Worm (Caenorhabditis elegans): ENCODE results near the gene zig-5.

The zig-5 gene

DNA sequence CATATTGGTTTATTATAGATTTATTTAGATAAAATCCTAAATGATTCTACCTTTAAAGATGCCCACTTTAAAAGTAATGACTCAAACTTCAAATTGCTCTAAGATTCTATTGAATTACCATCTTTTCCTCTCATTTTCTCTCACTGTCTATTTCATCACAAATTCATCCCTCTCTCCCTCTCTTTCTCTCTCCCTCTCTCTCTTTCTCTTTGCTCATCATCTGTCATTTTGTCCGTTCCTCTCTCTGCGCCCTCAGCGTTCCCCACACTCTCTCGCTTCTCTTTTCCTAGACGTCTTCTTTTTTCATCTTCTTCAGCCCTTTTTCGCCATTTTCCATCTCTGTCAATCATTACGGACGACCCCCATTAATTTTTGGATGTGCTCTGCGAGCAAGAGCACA is 48.2 kb downstream of the zig-5 start:
- no peak for TF ChIP-seq arid-1 (GFP tag; conservative IDR thresholded peaks at IDR 0.05)
- TF ChIP-seq nhr-102 (tag; optimal IDR thresholded peaks at IDR 0.05), result no peak
- TF ChIP-seq ztf-7 (tag; optimal IDR thresholded peaks at IDR 0.05), result no peak
- TF ChIP-seq unc-62 (GFP tag; optimal IDR thresholded peaks at IDR 0.05 in 1 of 2), result peak in 1 of 2 experiments; percentile 30
- TF ChIP-seq unc-62 (tag; optimal IDR thresholded peaks at IDR 0.05), result no peak
- no peak for TF ChIP-seq fos-1 (tag; optimal IDR thresholded peaks at IDR 0.05)
- no peak for TF ChIP-seq pha-4 (GFP tag; IDR thresholded peaks at IDR 0.05)
- no peak for TF ChIP-seq pha-4 (tag; optimal IDR thresholded peaks at IDR 0.05)
- peak in 1 of 2 experiments; percentile 1 for TF ChIP-seq mdl-1 (tag; optimal IDR thresholded peaks at IDR 0.05)
- no peak for TF ChIP-seq tra-1 (GFP tag; IDR thresholded peaks at IDR 0.05)
- 0 out of 2 replicates have a peak, but pooled peaks have one; percentile 43 for TF ChIP-seq egl-43 (GFP tag; IDR thresholded peaks at IDR 0.05)
- no peak for TF ChIP-seq daf-12 (tag; optimal IDR thresholded peaks at IDR 0.05)
- no peak for TF ChIP-seq dmd-8 (GFP tag; IDR thresholded peaks at IDR 0.05)
- TF ChIP-seq cey-2 (tag; optimal IDR thresholded peaks at IDR 0.05; ENCODE audit: borderline replicate concordance, insufficient read depth), result no peak
- TF ChIP-seq nhr-11 (tag; optimal IDR thresholded peaks at IDR 0.05), result no peak
- TF ChIP-seq madf-9 (GFP tag; conservative IDR thresholded peaks at IDR 0.05), result no peak
- peak; percentile 40 for TF ChIP-seq hlh-30 (tag; optimal IDR thresholded peaks at IDR 0.05; ENCODE audit: insufficient read depth)
- TF ChIP-seq mdt-29 (GFP tag; IDR thresholded peaks at IDR 0.05), result no peak
- TF ChIP-seq set-16 (GFP tag; IDR thresholded peaks at IDR 0.05), result peak; percentile 33; the same call in 1 of the 2 replicates
- TF ChIP-seq ces-1 (GFP tag; optimal IDR thresholded peaks at IDR 0.05), result no peak
- TF ChIP-seq F10B5.3 (tag; optimal IDR thresholded peaks at IDR 0.05), result no peak
- peak; percentile 13 for TF ChIP-seq rbr-2 (tag; optimal IDR thresholded peaks at IDR 0.05)
- TF ChIP-seq skn-1 (tag; optimal IDR thresholded peaks at IDR 0.05), result no peak
- no peak for TF ChIP-seq F49E8.2 (tag; optimal IDR thresholded peaks at IDR 0.05; ENCODE audit: borderline replicate concordance)
- peak in 1 of 2 experiments; percentile 48 for TF ChIP-seq lsy-2 (tag; optimal IDR thresholded peaks at IDR 0.05)
- no peak for TF ChIP-seq daf-19 (GFP tag; conservative IDR thresholded peaks at IDR 0.05)
- peak; percentile 42 for TF ChIP-seq hmg-1.1 (GFP tag; IDR thresholded peaks at IDR 0.05)
- peak; percentile 32 for TF ChIP-seq lin-38 (GFP tag; IDR thresholded peaks at IDR 0.05)
- peak; percentile 100 for TF ChIP-seq aha-1 (tag)
- no peak for TF ChIP-seq fkh-10 (GFP tag; optimal IDR thresholded peaks at IDR 0.05)
- TF ChIP-seq mxl-2 (GFP tag; conservative IDR thresholded peaks at IDR 0.05), result no peak
- TF ChIP-seq ZK337.2 (GFP tag; IDR thresholded peaks at IDR 0.05), result no peak
- TF ChIP-seq Y48G9A.11 (GFP tag; IDR thresholded peaks at IDR 0.05), result no peak
- no peak for TF ChIP-seq nhr-25 (tag; optimal IDR thresholded peaks at IDR 0.05; ENCODE audit: borderline replicate concordance, insufficient read depth)
- TF ChIP-seq dpl-1 (GFP tag; optimal IDR thresholded peaks at IDR 0.05), result peak; percentile 18
- no peak for TF ChIP-seq hif-1 (tag; optimal IDR thresholded peaks at IDR 0.05)
- no peak for TF ChIP-seq snpc-4 (tag; optimal IDR thresholded peaks at IDR 0.05)
- no peak for TF ChIP-seq ceh-44 (GFP tag; IDR thresholded peaks at IDR 0.05)
- no peak for TF ChIP-seq nhr-76 (tag; optimal IDR thresholded peaks at IDR 0.05)
- no peak for TF ChIP-seq snpc-1.2 (GFP tag; IDR thresholded peaks at IDR 0.05)
- TF ChIP-seq attf-4 (tag; optimal IDR thresholded peaks at IDR 0.05), result no peak
- no peak for TF ChIP-seq nhr-41 (GFP tag; IDR thresholded peaks at IDR 0.05)
- TF ChIP-seq nhr-10 (tag; optimal IDR thresholded peaks at IDR 0.05), result no peak
- TF ChIP-seq ceh-28 (tag; optimal IDR thresholded peaks at IDR 0.05), result no peak
- TF ChIP-seq lin-39 (tag; optimal IDR thresholded peaks at IDR 0.05), result no peak
- 0 out of 2 replicates have a peak, but pooled peaks have one; percentile 30 for TF ChIP-seq ctbp-1 (GFP tag; IDR thresholded peaks at IDR 0.05)
- TF ChIP-seq hlh-11 (tag; optimal IDR thresholded peaks at IDR 0.05), result peak; percentile 18
- no peak for TF ChIP-seq mes-2 (tag; optimal IDR thresholded peaks at IDR 0.05; ENCODE audit: poor library complexity, severe bottlenecking)
- no peak for TF ChIP-seq nhr-6 (tag; optimal IDR thresholded peaks at IDR 0.05)
- TF ChIP-seq mep-1 (tag; optimal IDR thresholded peaks at IDR 0.05), result peak; percentile 50
- TF ChIP-seq ceh-32 (tag; optimal IDR thresholded peaks at IDR 0.05; ENCODE audit: poor library complexity), result no peak
